Worm (Caenorhabditis elegans) whole organism, late embryonic: ENCODE data around the gene mrpl-28.

Experiments
- K02D7.2 ChIP-seq: sonication (generic microtip); optimal IDR thresholded peaks from 2 replicates; lab custom pipeline; 2017; ENCODE audit warnings: mild to moderate bottlenecking, missing genetic modification characterization, missing compliant biosample characterization
- K09A11.1 ChIP-seq: sonication (generic microtip); optimal IDR thresholded peaks from 2 replicates; lab custom pipeline; 2017; ENCODE audit warnings: antibody characterized with exemption, mild to moderate bottlenecking, missing genetic modification characterization, missing compliant biosample characterization; ENCODE audit not compliant: insufficient read depth
- ahr-1 ChIP-seq: sonication (generic microtip); optimal IDR thresholded peaks from 2 replicates; lab custom pipeline; 2016; ENCODE audit warnings: missing genetic modification characterization, missing compliant biosample characterization
- ama-1 ChIP-seq: fragments of 150-350 bp; optimal IDR thresholded peaks from 2 replicates; lab custom pipeline; 2014
- ceh-18 ChIP-seq: sonication (generic microtip); optimal IDR thresholded peaks from 2 replicates; lab custom pipeline; 2016; ENCODE audit warnings: missing genetic modification characterization, missing compliant biosample characterization
- ceh-2 ChIP-seq: sonication (generic microtip); optimal IDR thresholded peaks from 2 replicates; lab custom pipeline; 2016; ENCODE audit warnings: missing genotype, missing genetic modification characterization, missing compliant biosample characterization
- ceh-22 ChIP-seq: sonication (generic microtip); optimal IDR thresholded peaks from 2 replicates; lab custom pipeline; 2017; ENCODE audit warnings: missing biosample characterization, missing genetic modification characterization
- ceh-24 ChIP-seq: sonication (generic microtip); optimal IDR thresholded peaks from 2 replicates; lab custom pipeline; 2016; ENCODE audit warnings: mild to moderate bottlenecking, missing genetic modification characterization, missing compliant biosample characterization
- ceh-30 ChIP-seq: fragments of 150-350 bp; optimal IDR thresholded peaks from 2 replicates; lab custom pipeline; 2014; ENCODE audit warnings: missing biosample characterization, missing genetic modification characterization
- ceh-34 ChIP-seq: sonication (generic microtip); optimal IDR thresholded peaks from 2 replicates; lab custom pipeline; 2016; ENCODE audit warnings: mild to moderate bottlenecking, missing genetic modification characterization, missing compliant biosample characterization
- ceh-48 ChIP-seq: sonication (generic microtip); optimal IDR thresholded peaks from 2 replicates; lab custom pipeline; 2016; ENCODE audit warnings: missing genetic modification characterization, inconsistent platforms, missing compliant biosample characterization
- ceh-6 ChIP-seq: fragments of 200-800 bp; sonication (Bioruptor generic); optimal IDR thresholded peaks from 2 replicates; lab custom pipeline; 2018; ENCODE audit warnings: mild to moderate bottlenecking, missing genetic modification characterization, missing compliant biosample characterization
- ceh-9 ChIP-seq: sonication (generic microtip); optimal IDR thresholded peaks from 2 replicates; lab custom pipeline; 2016; ENCODE audit warnings: mild to moderate bottlenecking, missing genetic modification characterization, inconsistent platforms, missing compliant biosample characterization
- che-1 ChIP-seq: sonication (generic microtip); optimal IDR thresholded peaks from 2 replicates; lab custom pipeline; 2016; ENCODE audit warnings: mild to moderate bottlenecking, missing genetic modification characterization, missing compliant biosample characterization
- dmd-4 ChIP-seq: sonication (generic microtip); optimal IDR thresholded peaks from 2 replicates; lab custom pipeline; 2016; ENCODE audit warnings: borderline replicate concordance, missing genetic modification characterization, missing compliant biosample characterization
- elt-2 ChIP-seq: sonication (generic microtip); optimal IDR thresholded peaks from 2 replicates; lab custom pipeline; 2016; ENCODE audit warnings: missing genetic modification reagents, missing genetic modification characterization, missing compliant biosample characterization
- ets-4 ChIP-seq: sonication (generic microtip); optimal IDR thresholded peaks from 2 replicates; lab custom pipeline; 2016; ENCODE audit warnings: missing genetic modification characterization, missing compliant biosample characterization
- fkh-6 ChIP-seq: sonication (generic microtip); optimal IDR thresholded peaks from 2 replicates; lab custom pipeline; 2016; ENCODE audit warnings: missing genetic modification characterization, missing compliant biosample characterization
- gmeb-2 ChIP-seq: sonication (generic microtip); optimal IDR thresholded peaks from 2 replicates; lab custom pipeline; 2016; ENCODE audit warnings: missing genetic modification characterization, inconsistent platforms, missing compliant biosample characterization
- hlh-13 ChIP-seq: fragments of 200-800 bp; sonication (Bioruptor generic); optimal IDR thresholded peaks from 2 replicates; lab custom pipeline; 2018; ENCODE audit warnings: mild to moderate bottlenecking, missing genetic modification characterization, missing compliant biosample characterization
- hlh-15 ChIP-seq: sonication (generic microtip); optimal IDR thresholded peaks from 2 replicates; lab custom pipeline; 2016; ENCODE audit warnings: missing genetic modification characterization, missing compliant biosample characterization
- hlh-8 ChIP-seq: sonication (generic microtip); optimal IDR thresholded peaks from 2 replicates; lab custom pipeline; 2016; ENCODE audit warnings: missing genotype, missing genetic modification characterization, missing compliant biosample characterization
- lim-6 ChIP-seq: sonication (generic microtip); optimal IDR thresholded peaks from 2 replicates; lab custom pipeline; 2016; ENCODE audit warnings: missing genetic modification characterization, missing compliant biosample characterization
- lin-11 ChIP-seq: fragments of 200-800 bp; sonication (Bioruptor generic); optimal IDR thresholded peaks from 2 replicates; lab custom pipeline; 2018; ENCODE audit warnings: mild to moderate bottlenecking, missing genetic modification characterization, missing compliant biosample characterization
- madf-2 ChIP-seq: sonication (generic microtip); optimal IDR thresholded peaks from 2 replicates; lab custom pipeline; 2017; ENCODE audit warnings: missing genetic modification characterization, missing compliant biosample characterization
- mec-3 ChIP-seq: sonication (generic microtip); optimal IDR thresholded peaks from 2 replicates; lab custom pipeline; 2016; ENCODE audit warnings: borderline replicate concordance, missing genetic modification characterization, missing compliant biosample characterization
- nhr-232 ChIP-seq: sonication (generic microtip); optimal IDR thresholded peaks from 2 replicates; lab custom pipeline; 2016; ENCODE audit warnings: missing genetic modification characterization, missing compliant biosample characterization
- pag-3 ChIP-seq: sonication (generic microtip); optimal IDR thresholded peaks from 2 replicates; lab custom pipeline; 2016; ENCODE audit warnings: missing compliant biosample characterization, missing genetic modification characterization, borderline replicate concordance
- pha-2 ChIP-seq: sonication (generic microtip); optimal IDR thresholded peaks from 2 replicates; lab custom pipeline; 2017; ENCODE audit warnings: mild to moderate bottlenecking, missing genetic modification characterization, missing compliant biosample characterization
- pros-1 ChIP-seq: fragments of 150-350 bp; optimal IDR thresholded peaks from 2 replicates; lab custom pipeline; 2014; ENCODE audit warnings: missing biosample characterization, missing genetic modification reagents, missing genetic modification characterization
- ref-2 ChIP-seq: sonication (generic microtip); optimal IDR thresholded peaks from 2 replicates; lab custom pipeline; 2016; ENCODE audit warnings: missing genetic modification characterization, missing compliant biosample characterization
- rnt-1 ChIP-seq: sonication (generic microtip); optimal IDR thresholded peaks from 2 replicates; lab custom pipeline; 2016; ENCODE audit warnings: missing genetic modification characterization, missing compliant biosample characterization
- sox-2 ChIP-seq: fragments of 200-800 bp; sonication (Bioruptor generic); IDR thresholded peaks from 2 replicates; pipeline ENCODE4 v1.3.6; 2022; ENCODE audit warnings: missing genetic modification reagents, missing genetic modification characterization, missing compliant biosample characterization
- sox-4 ChIP-seq: sonication (generic microtip); optimal IDR thresholded peaks from 2 replicates; lab custom pipeline; 2017; ENCODE audit warnings: mild to moderate bottlenecking, missing genetic modification characterization, inconsistent platforms, missing compliant biosample characterization
- unc-42 ChIP-seq: sonication (generic microtip); optimal IDR thresholded peaks from 2 replicates; lab custom pipeline; 2016; ENCODE audit warnings: missing genotype, missing genetic modification characterization, missing compliant biosample characterization
- unc-55 ChIP-seq: sonication (generic microtip); optimal IDR thresholded peaks from 2 replicates; lab custom pipeline; 2017; ENCODE audit warnings: missing biosample characterization, missing genetic modification reagents, missing genetic modification characterization
- zip-5 ChIP-seq: sonication (generic microtip); optimal IDR thresholded peaks from 2 replicates; lab custom pipeline; 2016; ENCODE audit warnings: missing genetic modification characterization, missing compliant biosample characterization
- ztf-16 ChIP-seq: sonication (generic microtip); optimal IDR thresholded peaks from 2 replicates; lab custom pipeline; 2017; ENCODE audit warnings: missing genetic modification characterization, missing compliant biosample characterization

mrpl-28 gene

ce11 chrII:146933-147332 is 8.9 kb downstream of the mrpl-28 start, which contains the start of gene T25D3.4:
T25D3.4 (plus strand) TSS chrII:147233.
- TF ChIP-seq madf-2 (no peak), ceh-22 (tag; lab: Kevin White, UChicago) (no peak), ceh-30 (tag; lab: Kevin White, UChicago) (no peak), pha-2 (tag; lab: Kevin White, UChicago) (no peak), K02D7.2 (no peak)

- TF ChIP-seq mec-3 (tag; lab: Kevin White, UChicago) (no peak), ama-1 (lab: Kevin White, UChicago) (no peak), lin-11 (tag; lab: Kevin White, UChicago) (no peak), gmeb-2 (tag; lab: Kevin White, UChicago) (no peak), zip-5 (tag; lab: Kevin White, UChicago) (no peak), dmd-4 (tag; lab: Kevin White, UChicago) (no peak), ceh-6 (no peak), pag-3 (tag; lab: Kevin White, UChicago) (no peak), ahr-1 (no peak), hlh-13 (no peak), nhr-232 (tag; lab: Kevin White, UChicago) (no peak), hlh-15 (tag; lab: Kevin White, UChicago) (no peak), K09A11.1 (tag; lab: Kevin White, UChicago) (no peak), ceh-24 (tag; lab: Kevin White, UChicago) (no peak), sox-4 (tag; lab: Kevin White, UChicago) (no peak)
- TF ChIP-seq, all 69 proteins: peak for 0
These were observed 20.6 kb downstream of the mrpl-28 start, which contains the start of gene K10B4.1 for ce11 chrII:135166-135565. K10B4.1 (plus strand) TSS chrII:135466.

ce11 chrII:133548-134275 is 22.1 kb downstream of the mrpl-28 start, which contains the start of gene cwn-1:
cwn-1 (minus strand) TSS chrII:133598.
- TF ChIP-seq unc-55 (peak; percentile 89), rnt-1 (tag; lab: Kevin White, UChicago) (no peak), hlh-8 (peak; percentile 48), sox-2 (GFP tag; lab: Robert Waterston, UW) (no peak), mec-3 (tag; lab: Kevin White, UChicago) (no peak), nhr-232 (tag; lab: Kevin White, UChicago) (no peak), ceh-2 (no peak)

- TF ChIP-seq che-1 (tag; lab: Kevin White, UChicago): no peak
- TF ChIP-seq, all 69 proteins: peak for 0
These were observed 26.0 kb downstream of the mrpl-28 start for ce11 chrII:129770-130169.

ce11 chrII:128929-129328 is 26.9 kb downstream of the mrpl-28 start, which contains the start of gene srd-3:
srd-3 (minus strand) TSS chrII:129029.
- TF ChIP-seq gmeb-2 (tag; lab: Kevin White, UChicago): no peak
- no peak for TF ChIP-seq ceh-34
- no peak for TF ChIP-seq ceh-48
- TF ChIP-seq K09A11.1 (tag; lab: Kevin White, UChicago): no peak
- no peak for TF ChIP-seq ztf-16
- no peak for TF ChIP-seq unc-55
- no peak for TF ChIP-seq fkh-6 (tag; lab: Kevin White, UChicago)
- TF ChIP-seq rnt-1 (tag; lab: Kevin White, UChicago): no peak
- no peak for TF ChIP-seq elt-2 (tag; lab: Kevin White, UChicago)
- TF ChIP-seq ets-4 (tag; lab: Kevin White, UChicago): no peak
- TF ChIP-seq hlh-15 (tag; lab: Kevin White, UChicago): no peak
- no peak for TF ChIP-seq nhr-232 (tag; lab: Kevin White, UChicago)
- TF ChIP-seq lim-6: no peak
- TF ChIP-seq ceh-9: no peak
- TF ChIP-seq ceh-6: no peak
- no peak for TF ChIP-seq ref-2 (tag; lab: Kevin White, UChicago)
- TF ChIP-seq pros-1 (tag; lab: Kevin White, UChicago): no peak
- no peak for TF ChIP-seq ceh-18
- no peak for TF ChIP-seq unc-42 (tag; lab: Kevin White, UChicago)
